Fruit fly (Drosophila melanogaster): ENCODE results near the gene zfh1.
A peak's percentile ranks its signal among the peaks of the same experiment; 100 is the strongest.

The zfh1 gene

DNA sequence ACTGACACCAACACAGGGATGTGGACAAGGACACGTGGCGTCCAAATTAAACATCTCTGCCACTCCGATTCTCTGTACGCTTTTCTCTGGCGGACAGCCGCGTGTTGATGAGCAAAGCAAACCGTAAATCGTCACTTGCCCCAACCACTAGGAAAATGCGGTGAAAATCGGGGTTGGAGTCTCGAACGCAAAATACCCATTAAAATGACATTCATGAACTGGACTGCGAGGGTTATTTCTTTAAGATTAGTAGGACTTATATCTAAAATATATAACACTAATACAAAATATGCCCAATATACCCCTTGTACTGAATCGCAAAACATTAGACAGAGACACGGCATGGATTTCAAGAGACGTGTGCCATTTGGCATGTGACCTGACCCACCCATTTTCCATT lies 47.3 kb upstream of the zfh1 start (continued):
- TF ChIP-seq Dad (GFP tag; optimal IDR thresholded peaks at IDR 0.05), result no peak
- TF ChIP-seq CG9437 (GFP tag; optimal IDR thresholded peaks at IDR 0.05), result no peak
- 0 out of 2 replicates have a peak, but pooled peaks have one; percentile 24 for TF ChIP-seq sisA (GFP tag; IDR thresholded peaks at IDR 0.05)
- TF ChIP-seq lilli (GFP tag; optimal IDR thresholded peaks at IDR 0.05), result no peak
- TF ChIP-seq HHEX (GFP tag; optimal IDR thresholded peaks at IDR 0.05), result no peak
- no peak for TF ChIP-seq esg (GFP tag; conservative IDR thresholded peaks at IDR 0.05)
- TF ChIP-seq pfk (GFP tag; optimal IDR thresholded peaks at IDR 0.05), result no peak
- TF ChIP-seq Xbp1 (GFP tag; optimal IDR thresholded peaks at IDR 0.05), result peak; percentile 16
- TF ChIP-seq CG3995 (GFP tag; optimal IDR thresholded peaks at IDR 0.05), result no peak
- no peak for TF ChIP-seq stc (GFP tag; IDR thresholded peaks at IDR 0.05)
- TF ChIP-seq CG1832 (GFP tag; optimal IDR thresholded peaks at IDR 0.05), result no peak
- no peak for TF ChIP-seq CG11560 (tag; IDR thresholded peaks at IDR 0.05)
- no peak for TF ChIP-seq CG34376 (GFP tag; optimal IDR thresholded peaks at IDR 0.05)
- TF ChIP-seq CG34422 (GFP tag; IDR thresholded peaks at IDR 0.05), result peak; percentile 40; the same call in 1 of the 3 replicates
- no peak for TF ChIP-seq Nf-YB (GFP tag; optimal IDR thresholded peaks at IDR 0.05)
- TF ChIP-seq dmrt99B (tag; optimal IDR thresholded peaks at IDR 0.05), result peak; percentile 48
- TF ChIP-seq CG10543 (GFP tag; optimal IDR thresholded peaks at IDR 0.05), result no peak
- TF ChIP-seq Dp (GFP tag; optimal IDR thresholded peaks at IDR 0.05), result no peak
- TF ChIP-seq CG4328 (GFP tag; optimal IDR thresholded peaks at IDR 0.05), result no peak
- TF ChIP-seq Oli (tag; optimal IDR thresholded peaks at IDR 0.05), result peak; percentile 25
- no peak for TF ChIP-seq Dip2 (GFP tag; IDR thresholded peaks at IDR 0.05)
- no peak for TF ChIP-seq CG34224 (GFP tag; IDR thresholded peaks at IDR 0.05; ENCODE audit: partially characterized antibody)
- TF ChIP-seq CG12155 (GFP tag; optimal IDR thresholded peaks at IDR 0.05), result no peak
- no peak for TF ChIP-seq p53 (GFP tag; optimal IDR thresholded peaks at IDR 0.05)
- no peak for TF ChIP-seq inv (GFP tag; IDR thresholded peaks at IDR 0.05; ENCODE audit: partially characterized antibody)
- no peak for TF ChIP-seq btn (GFP tag; optimal IDR thresholded peaks at IDR 0.05)
- TF ChIP-seq eve (GFP tag; optimal IDR thresholded peaks at IDR 0.05), result no peak
- no peak for TF ChIP-seq CG13894 (tag; optimal IDR thresholded peaks at IDR 0.05)
- no peak for TF ChIP-seq prd (optimal IDR thresholded peaks at IDR 0.05)
- TF ChIP-seq prd (GFP tag; IDR thresholded peaks at IDR 0.05), result peak; percentile 71; the same call in 2 of the 3 replicates
- TF ChIP-seq CG7963 (GFP tag; IDR thresholded peaks at IDR 0.05; ENCODE audit: partially characterized antibody), result no peak
- no peak for TF ChIP-seq br (optimal IDR thresholded peaks at IDR 0.05)
- TF ChIP-seq CG11504 (tag; optimal IDR thresholded peaks at IDR 0.05), result peak; percentile 51
- TF ChIP-seq psq (GFP tag; optimal IDR thresholded peaks at IDR 0.05), result no peak
- no peak for TF ChIP-seq Rx (GFP tag; IDR thresholded peaks at IDR 0.05)
- TF ChIP-seq CG33557 (GFP tag; optimal IDR thresholded peaks at IDR 0.05), result no peak
- TF ChIP-seq org-1 (GFP tag; optimal IDR thresholded peaks at IDR 0.05), result peak; percentile 33
- no peak for TF ChIP-seq trh (GFP tag; optimal IDR thresholded peaks at IDR 0.05)
- no peak for TF ChIP-seq D (optimal IDR thresholded peaks at IDR 0.05)
- no peak for TF ChIP-seq D (GFP tag; optimal IDR thresholded peaks at IDR 0.05)
- TF ChIP-seq CG8765 (GFP tag; IDR thresholded peaks at IDR 0.05), result no peak
- TF ChIP-seq bsh (GFP tag; optimal IDR thresholded peaks at IDR 0.05), result peak in 1 of 2 experiments; percentile 58
- no peak for TF ChIP-seq nau (GFP tag; optimal IDR thresholded peaks at IDR 0.05)
- peak; percentile 45 for TF ChIP-seq CG17359 (tag; optimal IDR thresholded peaks at IDR 0.05)
- TF ChIP-seq Optix (GFP tag; IDR thresholded peaks at IDR 0.05), result 0 out of 3 replicates have a peak, but pooled peaks have one; percentile 29
- no peak for TF ChIP-seq Bteb2 (GFP tag; optimal IDR thresholded peaks at IDR 0.05)
- TF ChIP-seq ranshi (GFP tag; IDR thresholded peaks at IDR 0.05), result peak; percentile 27; the same call in 1 of the 2 replicates
- TF ChIP-seq CG31441 (GFP tag; IDR thresholded peaks at IDR 0.05), result 0 out of 2 replicates have a peak, but pooled peaks have one; percentile 9
- no peak for TF ChIP-seq CG5245 (GFP tag; optimal IDR thresholded peaks at IDR 0.05)
- TF ChIP-seq corto (GFP tag; optimal IDR thresholded peaks at IDR 0.05), result no peak
- no peak for TF ChIP-seq CG2889 (GFP tag; IDR thresholded peaks at IDR 0.05)
